Worm (Caenorhabditis elegans) whole organism, mixed stage, embryonic: ENCODE results near the gene sqt-1.

Experiments
- M03D4.4 ChIP-seq: sonication (generic microtip); optimal IDR thresholded peaks from 2 replicates; lab custom pipeline; 2017; ENCODE audit warnings: mild to moderate bottlenecking, missing genetic modification characterization, missing compliant biosample characterization
- blmp-1 ChIP-seq: fragments of 150-350 bp; optimal IDR thresholded peaks from 2 replicates; lab custom pipeline; 2014; ENCODE audit warnings: missing biosample characterization, missing genetic modification characterization
- ceh-39 ChIP-seq: fragments of 150-350 bp; optimal IDR thresholded peaks from 2 replicates; lab custom pipeline; 2014; ENCODE audit warnings: missing biosample characterization, missing genetic modification characterization
- ceh-43 ChIP-seq: fragments of 200-800 bp; sonication (Bioruptor generic); optimal IDR thresholded peaks from 2 replicates; lab custom pipeline; 2018; ENCODE audit warnings: mild to moderate bottlenecking, missing genetic modification characterization, moderate library complexity, missing compliant biosample characterization
- ceh-83 ChIP-seq: fragments of 200-800 bp; sonication (Bioruptor generic); optimal IDR thresholded peaks from 2 replicates; lab custom pipeline; 2018; ENCODE audit warnings: mild to moderate bottlenecking, missing genetic modification characterization, missing compliant biosample characterization
- ces-1 ChIP-seq: fragments of 150-350 bp; optimal IDR thresholded peaks from 2 replicates; lab custom pipeline; 2014; ENCODE audit warnings: missing biosample characterization, missing genetic modification reagents, missing genetic modification characterization
- drap-1 ChIP-seq: fragments of 200-800 bp; sonication (Bioruptor generic); optimal IDR thresholded peaks from 3 replicates; lab custom pipeline; 2018; ENCODE audit warnings: mild to moderate bottlenecking, missing genetic modification characterization, missing compliant biosample characterization
- elt-1 ChIP-seq: sonication (generic microtip); optimal IDR thresholded peaks from 2 replicates; lab custom pipeline; 2017; ENCODE audit warnings: missing genetic modification characterization, mild to moderate bottlenecking, missing compliant biosample characterization, antibody characterized with exemption, moderate library complexity, borderline replicate concordance; ENCODE audit not compliant: insufficient read depth
- elt-3 ChIP-seq: fragments of 150-350 bp; optimal IDR thresholded peaks from 2 replicates; lab custom pipeline; 2014; ENCODE audit warnings: missing biosample characterization, missing genetic modification characterization
- flh-1 ChIP-seq: fragments of 200-800 bp; sonication (Bioruptor generic); optimal IDR thresholded peaks from 2 replicates; lab custom pipeline; 2018; ENCODE audit warnings: mild to moderate bottlenecking, missing genetic modification characterization, moderate library complexity, missing compliant biosample characterization
- ham-2 ChIP-seq: fragments of 200-800 bp; sonication (Bioruptor generic); optimal IDR thresholded peaks from 2 replicates; lab custom pipeline; 2018; ENCODE audit warnings: mild to moderate bottlenecking, missing genetic modification characterization, missing compliant biosample characterization
- hlh-1 ChIP-seq: fragments of 150-350 bp; optimal IDR thresholded peaks from 2 replicates; lab custom pipeline; 2014; ENCODE audit warnings: missing biosample characterization, missing genetic modification reagents, missing genetic modification characterization
- lin-13 ChIP-seq: fragments of 150-350 bp; optimal IDR thresholded peaks from 2 replicates; lab custom pipeline; 2014; ENCODE audit warnings: missing biosample characterization, missing genetic modification characterization
- lin-32 ChIP-seq: fragments of 200-800 bp; sonication (Bioruptor generic); optimal IDR thresholded peaks from 2 replicates; lab custom pipeline; 2018; ENCODE audit warnings: mild to moderate bottlenecking, missing genetic modification characterization, missing compliant biosample characterization
- lsy-2 ChIP-seq: fragments of 150-350 bp; optimal IDR thresholded peaks from 2 replicates; lab custom pipeline; 2014; ENCODE audit warnings: missing biosample characterization, missing genetic modification characterization
- mab-5 ChIP-seq: fragments of 150-350 bp; optimal IDR thresholded peaks from 2 replicates; lab custom pipeline; 2014; ENCODE audit warnings: missing biosample characterization, missing genetic modification characterization
- mep-1 ChIP-seq: fragments of 150-350 bp; optimal IDR thresholded peaks from 2 replicates; lab custom pipeline; 2017; ENCODE audit warnings: missing biosample characterization, missing genetic modification reagents, missing genetic modification characterization, inconsistent platforms
- mls-2 ChIP-seq: sonication (generic microtip); optimal IDR thresholded peaks from 2 replicates; lab custom pipeline; 2016; ENCODE audit warnings: mild to moderate bottlenecking, missing genetic modification characterization, moderate library complexity, missing compliant biosample characterization
- nhr-2 ChIP-seq: fragments of 150-350 bp; optimal IDR thresholded peaks from 2 replicates; lab custom pipeline; 2014; ENCODE audit warnings: missing biosample characterization, missing genetic modification characterization
- nhr-237 ChIP-seq: fragments of 150-350 bp; optimal IDR thresholded peaks from 2 replicates; lab custom pipeline; 2014; ENCODE audit warnings: missing biosample characterization, missing genetic modification characterization
- nhr-28 ChIP-seq: fragments of 150-350 bp; optimal IDR thresholded peaks from 2 replicates; lab custom pipeline; 2014; ENCODE audit warnings: missing biosample characterization, missing genetic modification characterization
- nhr-76 ChIP-seq: sonication (generic microtip); optimal IDR thresholded peaks from 2 replicates; lab custom pipeline; 2017; ENCODE audit warnings: missing biosample characterization, missing genetic modification characterization
- pha-4 ChIP-seq: fragments of 150-350 bp; optimal IDR thresholded peaks from 2 replicates; lab custom pipeline; 2018; ENCODE audit warnings: missing biosample characterization, missing genetic modification reagents, missing genetic modification characterization
- sem-2 ChIP-seq: fragments of 200-800 bp; sonication (Bioruptor generic); optimal IDR thresholded peaks from 2 replicates; lab custom pipeline; 2018; ENCODE audit warnings: mild to moderate bottlenecking, missing genetic modification characterization, missing compliant biosample characterization
- snpc-4 ChIP-seq: fragments of 150-350 bp; optimal IDR thresholded peaks from 2 replicates; lab custom pipeline; 2014; ENCODE audit warnings: missing biosample characterization, missing genetic modification characterization
- sptf-1 ChIP-seq: sonication (generic microtip); optimal IDR thresholded peaks from 2 replicates; lab custom pipeline; 2017; ENCODE audit warnings: mild to moderate bottlenecking, missing genetic modification characterization, moderate library complexity, missing compliant biosample characterization
- tbx-8 ChIP-seq: fragments of 200-800 bp; sonication (Bioruptor generic); optimal IDR thresholded peaks from 2 replicates; lab custom pipeline; 2018; ENCODE audit warnings: mild to moderate bottlenecking, missing genetic modification characterization, moderate library complexity, missing compliant biosample characterization
- unc-120 ChIP-seq: sonication (generic microtip); optimal IDR thresholded peaks from 2 replicates; lab custom pipeline; 2017; ENCODE audit warnings: missing genetic modification characterization, missing compliant biosample characterization; ENCODE audit not compliant: poor library complexity, severe bottlenecking
- unc-39 ChIP-seq: fragments of 150-350 bp; optimal IDR thresholded peaks from 2 replicates; lab custom pipeline; 2014; ENCODE audit warnings: missing biosample characterization, missing genetic modification characterization
- unc-62 ChIP-seq: fragments of 150-350 bp; optimal IDR thresholded peaks from 2 replicates; lab custom pipeline; 2014; ENCODE audit warnings: missing biosample characterization, missing genetic modification reagents, missing genetic modification characterization
- zip-8 ChIP-seq: fragments of 150-350 bp; optimal IDR thresholded peaks from 2 replicates; lab custom pipeline; 2014; ENCODE audit warnings: missing biosample characterization, missing genetic modification characterization
- ztf-11 ChIP-seq: fragments of 150-350 bp; optimal IDR thresholded peaks from 2 replicates; lab custom pipeline; 2014; ENCODE audit warnings: missing biosample characterization, missing genetic modification characterization

sqt-1 gene

DNA sequence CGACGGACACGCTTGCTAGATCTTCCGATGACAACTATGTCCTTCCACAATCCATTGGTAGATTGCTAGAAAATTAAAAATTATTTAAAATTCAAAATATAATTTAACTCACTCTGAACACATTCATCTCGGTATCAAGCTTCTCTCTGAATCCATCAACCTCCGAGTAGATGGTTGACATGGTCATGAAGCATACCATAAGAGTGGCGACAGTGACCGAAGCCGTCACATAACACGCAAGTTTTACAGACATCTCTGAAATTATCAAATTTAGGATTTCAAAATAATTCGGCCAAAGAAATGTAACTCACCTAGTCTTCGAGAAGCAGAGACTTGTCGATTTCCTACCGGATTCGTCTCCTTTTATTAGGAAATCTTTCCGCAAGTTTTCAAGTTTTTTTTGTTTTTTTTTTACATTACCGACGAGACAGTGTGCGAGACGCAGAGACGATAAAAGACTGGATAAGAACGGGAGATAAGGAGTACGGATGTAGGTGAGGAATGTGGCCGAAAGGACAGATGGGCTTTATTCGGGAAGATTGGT, at the start of gene sqt-1:
TSS of gene sqt-1 (minus strand) at position 341 of the 544 bp plus-strand sequence.
- TF ChIP-seq unc-39 (tag; lab: Kevin White, UChicago): no peak
- no peak for TF ChIP-seq hlh-1 (tag; lab: Kevin White, UChicago)
- TF ChIP-seq mab-5 (tag; lab: Kevin White, UChicago): no peak
- TF ChIP-seq sem-2: no peak
- TF ChIP-seq M03D4.4 (tag; lab: Kevin White, UChicago): no peak
- no peak for TF ChIP-seq zip-8 (tag; lab: Kevin White, UChicago)
- no peak for TF ChIP-seq sptf-1 (tag; lab: Kevin White, UChicago)
- TF ChIP-seq lin-13 (tag; lab: Kevin White, UChicago): no peak

DNA sequence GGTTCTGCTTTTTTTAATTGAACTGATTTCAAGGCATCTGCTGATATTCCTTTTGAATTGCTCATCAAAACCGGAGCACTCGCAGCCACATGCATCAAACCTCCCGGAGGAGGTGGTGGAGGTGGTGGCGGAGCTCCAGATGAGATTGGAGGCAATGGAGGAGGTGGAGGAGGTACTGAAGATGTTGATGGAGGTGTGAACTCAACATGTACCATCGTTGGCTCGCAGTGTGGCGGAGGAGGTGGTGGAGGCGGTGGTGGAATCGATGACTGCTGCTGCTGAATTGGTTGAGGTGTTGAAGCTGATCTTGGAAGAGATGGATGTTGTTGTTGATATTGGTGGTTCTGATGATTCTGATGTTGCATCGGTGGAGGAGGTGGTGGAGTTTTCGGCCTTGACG, 49.3 kb upstream of the sqt-1 start:
- TF ChIP-seq nhr-237 (tag; lab: Kevin White, UChicago): no peak
- TF ChIP-seq nhr-28 (tag; lab: Kevin White, UChicago): no peak
- no peak for TF ChIP-seq ceh-43 (GFP tag; lab: Kevin White, UChicago)
- TF ChIP-seq, all 35 proteins: peak for 0

DNA sequence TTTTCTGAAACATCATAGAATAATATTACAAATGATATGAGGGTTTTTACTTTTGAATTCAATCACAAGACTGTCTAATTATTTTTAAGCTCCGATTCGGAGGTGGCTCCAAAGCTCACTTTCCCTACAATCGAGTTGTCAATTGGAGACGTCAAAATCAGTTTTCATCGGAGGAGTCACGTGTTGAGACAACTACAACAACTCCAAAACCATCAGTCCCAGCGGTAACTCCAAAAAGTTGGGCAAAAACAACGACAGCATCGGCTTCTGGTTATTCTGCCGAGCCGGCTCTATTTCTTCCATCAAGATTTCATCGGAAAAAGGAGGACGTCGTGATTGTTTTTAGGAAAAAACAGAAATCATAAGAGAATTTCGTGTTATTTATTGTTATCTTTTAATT, 46.5 kb upstream of the sqt-1 start:
- no peak for TF ChIP-seq flh-1 (GFP tag; lab: Kevin White, UChicago)
- no peak for TF ChIP-seq ham-2 (GFP tag; lab: Kevin White, UChicago)
- TF ChIP-seq nhr-237 (tag; lab: Kevin White, UChicago): no peak
- no peak for TF ChIP-seq snpc-4
- no peak for TF ChIP-seq pha-4 (tag; lab: Kevin White, UChicago)
- no peak for TF ChIP-seq drap-1 (GFP tag; lab: Kevin White, UChicago)
- no peak for TF ChIP-seq nhr-2 (tag; lab: Kevin White, UChicago)
- no peak for TF ChIP-seq nhr-76 (tag; lab: Kevin White, UChicago)
- no peak for TF ChIP-seq elt-3 (tag; lab: Kevin White, UChicago)
- TF ChIP-seq ztf-11 (tag; lab: Kevin White, UChicago): no peak
- no peak for TF ChIP-seq zip-8 (tag; lab: Kevin White, UChicago)
- no peak for TF ChIP-seq mls-2 (tag; lab: Kevin White, UChicago)
- TF ChIP-seq sptf-1 (tag; lab: Kevin White, UChicago): no peak
- no peak for TF ChIP-seq tbx-8
- no peak for TF ChIP-seq ceh-39 (tag; lab: Kevin White, UChicago)
- TF ChIP-seq mep-1 (tag; lab: Kevin White, UChicago): no peak
- TF ChIP-seq unc-62 (GFP tag; lab: Kevin White, UChicago): no peak

DNA sequence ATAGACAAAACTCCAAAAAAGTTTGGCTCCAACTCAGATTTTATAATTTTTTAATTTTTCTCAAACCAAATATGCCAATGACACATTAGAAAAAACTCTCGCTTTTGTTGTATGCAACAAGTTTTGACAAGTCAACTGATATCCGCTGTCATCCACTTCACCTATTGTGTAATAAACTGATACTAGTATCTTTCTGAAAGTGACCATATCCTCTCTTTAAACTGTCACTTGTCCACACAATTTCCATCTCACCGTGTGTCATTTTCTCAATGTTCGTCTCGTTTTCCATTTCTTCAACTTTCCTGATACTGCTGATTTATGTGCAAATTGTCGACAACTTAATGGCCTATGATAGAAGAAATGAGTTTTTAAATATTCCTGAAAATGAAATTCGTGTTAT, 45.4 kb upstream of the sqt-1 start, which contains the start of the genes C33B4.5 and C33B4.4:
TSS of gene C33B4.5 (plus strand) at position 270 of the 400 bp plus-strand sequence.
TSS of gene C33B4.4 (minus strand) at position 385 of the 400 bp plus-strand sequence.
- no peak for TF ChIP-seq nhr-2 (tag; lab: Kevin White, UChicago)
- TF ChIP-seq ztf-11 (tag; lab: Kevin White, UChicago): no peak
- no peak for TF ChIP-seq pha-4 (tag; lab: Kevin White, UChicago)
- no peak for TF ChIP-seq ceh-43 (GFP tag; lab: Kevin White, UChicago)
- no peak for TF ChIP-seq tbx-8
- TF ChIP-seq mep-1 (tag; lab: Kevin White, UChicago): no peak
- no peak for TF ChIP-seq drap-1 (GFP tag; lab: Kevin White, UChicago)
- no peak for TF ChIP-seq hlh-1 (tag; lab: Kevin White, UChicago)
- TF ChIP-seq unc-120 (tag; lab: Kevin White, UChicago): no peak
- TF ChIP-seq lin-32 (GFP tag; lab: Kevin White, UChicago): no peak
- TF ChIP-seq mls-2 (tag; lab: Kevin White, UChicago): no peak
- no peak for TF ChIP-seq ceh-39 (tag; lab: Kevin White, UChicago)
- TF ChIP-seq unc-62 (GFP tag; lab: Kevin White, UChicago): no peak
- TF ChIP-seq sem-2: no peak
- no peak for TF ChIP-seq zip-8 (tag; lab: Kevin White, UChicago)
- TF ChIP-seq ceh-83 (GFP tag; lab: Kevin White, UChicago): no peak
- TF ChIP-seq nhr-237 (tag; lab: Kevin White, UChicago): no peak
- TF ChIP-seq snpc-4: no peak

DNA sequence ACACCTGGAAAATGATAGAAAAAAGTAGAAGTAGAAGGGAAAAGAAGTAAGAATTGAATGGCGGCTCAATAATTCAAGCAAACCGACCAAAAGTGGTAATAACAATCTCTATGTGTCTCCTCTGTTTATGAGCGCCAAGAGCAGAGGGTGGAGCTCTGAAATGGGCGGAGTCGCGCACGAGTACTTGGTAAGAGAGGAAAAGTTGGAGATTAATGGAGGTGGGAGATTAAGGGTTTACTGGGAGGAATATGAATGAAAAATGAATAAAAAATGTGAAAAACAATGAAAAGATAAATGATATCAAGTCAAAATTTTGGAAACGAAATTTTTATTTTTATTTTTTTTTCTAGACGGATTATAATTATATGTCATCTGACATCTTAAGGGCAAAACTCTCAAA, 40.1 kb upstream of the sqt-1 start:
- no peak for TF ChIP-seq ceh-39 (tag; lab: Kevin White, UChicago)
- TF ChIP-seq sptf-1 (tag; lab: Kevin White, UChicago): no peak
- TF ChIP-seq zip-8 (tag; lab: Kevin White, UChicago): no peak
- TF ChIP-seq ces-1 (GFP tag; lab: Kevin White, UChicago): no peak
- no peak for TF ChIP-seq mls-2 (tag; lab: Kevin White, UChicago)
- TF ChIP-seq unc-39 (tag; lab: Kevin White, UChicago): no peak
- no peak for TF ChIP-seq mab-5 (tag; lab: Kevin White, UChicago)
- TF ChIP-seq hlh-1 (tag; lab: Kevin White, UChicago): no peak
- TF ChIP-seq ceh-83 (GFP tag; lab: Kevin White, UChicago): no peak
- no peak for TF ChIP-seq elt-1 (tag; lab: Kevin White, UChicago)
- no peak for TF ChIP-seq blmp-1
- no peak for TF ChIP-seq drap-1 (GFP tag; lab: Kevin White, UChicago)
- TF ChIP-seq lsy-2 (tag; lab: Kevin White, UChicago): no peak
- TF ChIP-seq unc-120 (tag; lab: Kevin White, UChicago): no peak
- no peak for TF ChIP-seq M03D4.4 (tag; lab: Kevin White, UChicago)
- TF ChIP-seq unc-62 (GFP tag; lab: Kevin White, UChicago): no peak
- no peak for TF ChIP-seq tbx-8
- no peak for TF ChIP-seq ham-2 (GFP tag; lab: Kevin White, UChicago)
- TF ChIP-seq ztf-11 (tag; lab: Kevin White, UChicago): no peak
- TF ChIP-seq lin-32 (GFP tag; lab: Kevin White, UChicago): no peak
